Fruit fly (Drosophila melanogaster) whole organism, embryonic: ENCODE results near the gene Ddc.

ENCODE experiments used
- Aef1 ChIP-seq: fragments of 200-800 bp; sonication (Bioruptor generic); IDR thresholded peaks from 3 replicates; pipeline ENCODE4 v1.3.6; 2022; ENCODE audit warnings: missing biosample characterization, missing genetic modification characterization
- Atf-2 ChIP-seq: fragments of 200-800 bp; sonication (Bioruptor generic); optimal IDR thresholded peaks from 2 replicates; lab custom pipeline; 2016; ENCODE audit warnings: missing biosample characterization, missing genetic modification characterization
- BtbVII ChIP-seq: fragments of 200-800 bp; sonication (Bioruptor generic); optimal IDR thresholded peaks from 3 replicates; lab custom pipeline; 2017; ENCODE audit warnings: missing biosample characterization, mild to moderate bottlenecking, missing genetic modification characterization
- CG10209 ChIP-seq: fragments of 200-800 bp; sonication (Bioruptor generic); optimal IDR thresholded peaks from 3 replicates; lab custom pipeline; 2017; ENCODE audit warnings: missing biosample characterization, mild to moderate bottlenecking, missing genetic modification characterization, missing genetic modification reagents
- CG11093 ChIP-seq: fragments of 200-800 bp; sonication (Bioruptor generic); IDR thresholded peaks from 3 replicates; pipeline ENCODE4 v1.3.6; 2022; ENCODE audit warnings: missing biosample characterization, missing genetic modification characterization
- CG14050 ChIP-seq: fragments of 200-800 bp; sonication (Bioruptor generic); IDR thresholded peaks from 3 replicates; pipeline ENCODE4 v1.3.6; 2022; ENCODE audit warnings: missing biosample characterization, missing genetic modification characterization
- CG17829 ChIP-seq: fragments of 200-800 bp; optimal IDR thresholded peaks from 2 replicates; lab custom pipeline; 2019; ENCODE audit warnings: missing biosample characterization, mild to moderate bottlenecking, missing genetic modification characterization, moderate library complexity
- CG1792 ChIP-seq: fragments of 200-800 bp; sonication (Bioruptor generic); optimal IDR thresholded peaks from 2 replicates; lab custom pipeline; 2016; ENCODE audit warnings: missing biosample characterization, missing genetic modification characterization
- CG31365 ChIP-seq: fragments of 200-800 bp; sonication (Bioruptor generic); optimal IDR thresholded peaks from 2 replicates; lab custom pipeline; 2018; ENCODE audit warnings: missing biosample characterization, mild to moderate bottlenecking, missing genetic modification characterization
- CG3163 ChIP-seq: fragments of 200-800 bp; sonication (Bioruptor generic); optimal IDR thresholded peaks from 3 replicates; lab custom pipeline; 2016; ENCODE audit warnings: missing biosample characterization, missing genetic modification characterization
- CG32532 ChIP-seq: fragments of 200-800 bp; sonication (Bioruptor generic); IDR thresholded peaks from 2 replicates; pipeline ENCODE4 v1.3.6; 2022; ENCODE audit warnings: missing biosample characterization, missing genetic modification characterization
- CG3838 ChIP-seq: fragments of 200-800 bp; sonication (Bioruptor generic); optimal IDR thresholded peaks from 3 replicates; lab custom pipeline; 2016; ENCODE audit warnings: missing biosample characterization, missing genetic modification characterization
- CG3847 ChIP-seq: fragments of 200-800 bp; sonication (Bioruptor generic); IDR thresholded peaks from 2 replicates; pipeline ENCODE4 v1.3.6; 2022; ENCODE audit warnings: missing biosample characterization, missing genetic modification characterization
- CG7372 ChIP-seq: fragments of 200-800 bp; sonication (Bioruptor generic); IDR thresholded peaks from 2 replicates; pipeline ENCODE4 v1.3.6; 2022; ENCODE audit warnings: missing biosample characterization, missing genetic modification characterization
- CG8290 ChIP-seq, 3 experiments: fragments of 200-800 bp; sonication (Bioruptor generic); optimal IDR thresholded peaks; 2 replicates each; lab custom pipeline; 2016 to 2019; ENCODE audit warnings: missing biosample characterization in 3 of 3, missing genetic modification characterization in 3 of 3, mild to moderate bottlenecking in 2 of 3, moderate library complexity in 1 of 3
- CG8388 ChIP-seq: fragments of 200-800 bp; sonication (Bioruptor generic); optimal IDR thresholded peaks from 2 replicates; lab custom pipeline; 2019; ENCODE audit warnings: missing biosample characterization, mild to moderate bottlenecking, missing genetic modification characterization, moderate library complexity
- CG9932 ChIP-seq: fragments of 200-800 bp; sonication (Bioruptor generic); IDR thresholded peaks from 2 replicates; pipeline ENCODE4 v1.3.6; 2022; ENCODE audit warnings: missing biosample characterization, missing genetic modification characterization
- D19B ChIP-seq: fragments of 200-800 bp; sonication (Bioruptor generic); optimal IDR thresholded peaks from 2 replicates; lab custom pipeline; 2017; ENCODE audit warnings: missing biosample characterization, mild to moderate bottlenecking, missing genetic modification characterization
- Dip2 ChIP-seq: fragments of 200-800 bp; sonication (Bioruptor generic); IDR thresholded peaks from 2 replicates; pipeline ENCODE4 v1.3.6; 2022; ENCODE audit warnings: missing biosample characterization, missing genetic modification characterization
- E2f2 ChIP-seq: fragments of 200-800 bp; sonication (Bioruptor generic); IDR thresholded peaks from 2 replicates; pipeline ENCODE4 v1.3.6; 2022; ENCODE audit warnings: missing biosample characterization, missing genetic modification characterization
- Ets65A ChIP-seq: fragments of 200-800 bp; sonication (Bioruptor generic); peaks from one replicate; lab custom pipeline; 2016; ENCODE audit warnings: missing biosample characterization, missing genetic modification characterization
- Gsc ChIP-seq: fragments of 200-800 bp; sonication (Bioruptor generic); IDR thresholded peaks from 2 replicates; pipeline ENCODE4 v1.3.6; 2022; ENCODE audit warnings: missing biosample characterization, missing genetic modification characterization
- H15 ChIP-seq: fragments of 200-800 bp; sonication (Bioruptor generic); IDR thresholded peaks from 3 replicates; pipeline ENCODE4 v1.3.6; 2022; ENCODE audit warnings: missing biosample characterization, missing genetic modification characterization
- NC2α ChIP-seq: fragments of 200-800 bp; sonication (Bioruptor generic); optimal IDR thresholded peaks from 2 replicates; lab custom pipeline; 2016; ENCODE audit warnings: missing biosample characterization, missing genetic modification characterization
- Neu2 ChIP-seq: fragments of 200-800 bp; sonication (Bioruptor generic); optimal IDR thresholded peaks from 3 replicates; lab custom pipeline; 2016; ENCODE audit warnings: missing biosample characterization, missing genetic modification characterization, borderline replicate concordance
- ac ChIP-seq: fragments of 200-800 bp; sonication (Bioruptor generic); optimal IDR thresholded peaks from 3 replicates; lab custom pipeline; 2017; ENCODE audit warnings: missing biosample characterization, mild to moderate bottlenecking, missing genetic modification characterization
- al ChIP-seq: fragments of 200-800 bp; sonication (Bioruptor generic); IDR thresholded peaks from 2 replicates; pipeline ENCODE4 v1.3.6; 2022; ENCODE audit warnings: missing biosample characterization, missing genetic modification characterization
- bab2 ChIP-seq: fragments of 200-800 bp; sonication (Bioruptor generic); optimal IDR thresholded peaks from 2 replicates; lab custom pipeline; 2016; ENCODE audit warnings: missing biosample characterization, missing genetic modification characterization
- crc ChIP-seq: fragments of 200-800 bp; sonication (Bioruptor generic); optimal IDR thresholded peaks from 2 replicates; lab custom pipeline; 2016; ENCODE audit warnings: missing biosample characterization, missing genetic modification characterization
- dpn ChIP-seq, 2 experiments: fragments of 200-800 bp; sonication (Bioruptor generic); optimal IDR thresholded peaks; 3 replicates each; lab custom pipeline; 2016; ENCODE audit warnings: missing biosample characterization in 2 of 2, missing genetic modification characterization in 2 of 2
- fd102C ChIP-seq: fragments of 200-800 bp; sonication (Bioruptor generic); optimal IDR thresholded peaks from 2 replicates; lab custom pipeline; 2018; ENCODE audit warnings: missing biosample characterization, mild to moderate bottlenecking, missing genetic modification characterization, moderate library complexity
- ftz-f1 ChIP-seq: fragments of 200-800 bp; sonication (Bioruptor generic); optimal IDR thresholded peaks from 2 replicates; lab custom pipeline; 2016; ENCODE audit warnings: missing biosample characterization, missing genetic modification characterization
- gcm2 ChIP-seq: fragments of 200-800 bp; sonication (Bioruptor generic); optimal IDR thresholded peaks from 2 replicates; lab custom pipeline; 2016; ENCODE audit warnings: missing biosample characterization, missing genetic modification characterization
- lmd ChIP-seq: fragments of 200-800 bp; sonication (Bioruptor generic); IDR thresholded peaks from 2 replicates; pipeline ENCODE4 v1.3.6; 2022; ENCODE audit warnings: missing biosample characterization, missing genetic modification characterization
- luna ChIP-seq: fragments of 200-800 bp; sonication (Bioruptor generic); optimal IDR thresholded peaks from 2 replicates; lab custom pipeline; 2016; ENCODE audit warnings: missing biosample characterization, missing genetic modification characterization
- maf-S ChIP-seq: fragments of 200-800 bp; sonication (Bioruptor generic); optimal IDR thresholded peaks from 2 replicates; lab custom pipeline; 2016; ENCODE audit warnings: missing biosample characterization, missing genetic modification characterization
- mam ChIP-seq: fragments of 200-800 bp; sonication (Bioruptor generic); optimal IDR thresholded peaks from 3 replicates; lab custom pipeline; 2016; ENCODE audit warnings: missing biosample characterization, missing genetic modification characterization
- oc ChIP-seq: fragments of 200-800 bp; sonication (Bioruptor generic); optimal IDR thresholded peaks from 2 replicates; lab custom pipeline; 2018; ENCODE audit warnings: missing biosample characterization, mild to moderate bottlenecking, missing genetic modification characterization, moderate library complexity
- pan ChIP-seq, 4 experiments: fragments of >200 bp in 3 of 4; fragments of 200-800 bp in 1 of 4; sonication (Bioruptor generic) in 1 of 4; optimal IDR thresholded peaks in 3 of 4; IDR thresholded peaks in 1 of 4; 2 replicates each; pipeline versions ENCODE4 v1.3.6 to Lab custom; 2017 to 2022; ENCODE audit warnings: missing biosample characterization in 2 of 4, missing genetic modification characterization in 2 of 4, mixed read lengths in 1 of 4
- prd ChIP-seq, 3 experiments: fragments of >200 bp in 2 of 3; fragments of 200-800 bp in 1 of 3; sonication (Bioruptor generic) in 1 of 3; optimal IDR thresholded peaks in 2 of 3; IDR thresholded peaks in 1 of 3; 2 replicates in 2 of 3; 3 replicates in 1 of 3; pipeline versions ENCODE4 v1.3.6 to Lab custom; 2017 to 2022; ENCODE audit warnings: missing biosample characterization in 1 of 3, missing genetic modification characterization in 1 of 3
- rib ChIP-seq: fragments of 200-800 bp; sonication (Bioruptor generic); IDR thresholded peaks from 2 replicates; pipeline ENCODE4 v1.3.6; 2022; ENCODE audit warnings: missing biosample characterization, missing genetic modification characterization
- salm ChIP-seq: fragments of 200-800 bp; sonication (Bioruptor generic); optimal IDR thresholded peaks from 2 replicates; lab custom pipeline; 2018; ENCODE audit warnings: missing biosample characterization, mild to moderate bottlenecking, missing genetic modification characterization
- shn ChIP-seq: fragments of 200-800 bp; sonication (Bioruptor generic); optimal IDR thresholded peaks from 3 replicates; lab custom pipeline; 2016; ENCODE audit warnings: missing biosample characterization, missing genetic modification characterization
- tna ChIP-seq: fragments of 200-800 bp; sonication (Bioruptor generic); IDR thresholded peaks from 2 replicates; pipeline ENCODE4 v1.3.6; 2022; ENCODE audit warnings: missing biosample characterization, missing genetic modification characterization; ENCODE audit not compliant: partially characterized antibody
- toy ChIP-seq: fragments of 200-800 bp; sonication (Bioruptor generic); IDR thresholded peaks from 2 replicates; pipeline ENCODE4 v1.3.6; 2022; ENCODE audit warnings: missing biosample characterization, missing genetic modification characterization
- trh ChIP-seq: fragments of 200-800 bp; sonication (Bioruptor generic); optimal IDR thresholded peaks from 2 replicates; lab custom pipeline; 2016; ENCODE audit warnings: missing biosample characterization, missing genetic modification characterization
- unpg ChIP-seq: fragments of 200-800 bp; sonication (Bioruptor generic); optimal IDR thresholded peaks from 3 replicates; lab custom pipeline; 2018; ENCODE audit warnings: missing biosample characterization, mild to moderate bottlenecking, missing genetic modification characterization, moderate library complexity
- vvl ChIP-seq: fragments of 200-800 bp; sonication (Bioruptor generic); IDR thresholded peaks from 2 replicates; pipeline ENCODE4 v1.3.6; 2022; ENCODE audit warnings: missing biosample characterization, missing genetic modification characterization
- wdn ChIP-seq: fragments of 200-800 bp; sonication (Bioruptor generic); IDR thresholded peaks from 2 replicates; pipeline ENCODE4 v1.3.6; 2022; ENCODE audit warnings: missing biosample characterization, missing genetic modification characterization
- wor ChIP-seq: fragments of 200-800 bp; sonication (Bioruptor generic); IDR thresholded peaks from 2 replicates; pipeline ENCODE4 v1.3.6; 2022; ENCODE audit warnings: missing biosample characterization, missing genetic modification characterization

The Ddc gene

DNA sequence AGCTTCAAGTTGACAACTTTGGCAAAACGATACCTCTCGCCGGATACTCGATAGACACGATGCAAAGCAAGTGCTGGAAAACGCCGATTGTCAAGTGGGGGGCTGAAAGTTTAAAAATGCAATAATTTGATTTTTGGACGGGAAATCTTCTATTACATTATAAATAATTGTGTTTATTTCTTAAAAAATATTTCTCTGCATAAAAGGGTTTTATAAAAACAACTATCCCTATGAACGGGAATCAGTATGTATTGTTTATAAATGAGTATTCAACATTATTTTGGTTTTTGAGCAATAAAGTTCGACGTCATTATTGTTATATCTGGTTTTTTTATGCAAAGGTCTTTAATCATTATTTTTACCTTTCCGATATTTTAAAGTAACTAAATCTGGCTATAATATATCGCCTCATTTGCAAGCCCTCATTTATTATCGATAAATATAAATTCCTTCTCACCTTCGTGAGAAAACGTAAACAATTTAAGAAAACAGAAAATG lies 11.8 kb upstream of the Ddc start, which contains the start of the genes AsnRS and DCTN6-p27 (continued):
- peak; percentile 70 for TF ChIP-seq CG17829
- peak; percentile 53 for TF ChIP-seq BtbVII (GFP tag; lab: Kevin White, UChicago)
- peak; percentile 2 for TF ChIP-seq fd102C (GFP tag; lab: Kevin White, UChicago)
- TF ChIP-seq salm: peak; percentile 10
- peak; percentile 14 for TF ChIP-seq CG31365 (tag; lab: Kevin White, UChicago)
- TF ChIP-seq NC2α (GFP tag; lab: Kevin White, UChicago): peak; percentile 12
- TF ChIP-seq luna: no peak
- TF ChIP-seq rib (GFP tag; lab: Robert Waterston, UW): no peak
- no peak for TF ChIP-seq CG3163 (GFP tag; lab: Kevin White, UChicago)
- TF ChIP-seq prd (optimal IDR thresholded peaks at IDR 0.05; lab: Kevin White, UChicago): no peak
- peak; percentile 66 for TF ChIP-seq prd (GFP tag; IDR thresholded peaks at IDR 0.05; lab: Robert Waterston, UW)
- no peak for TF ChIP-seq Dip2
- peak; percentile 31; the same call in 2 of the 3 replicates for TF ChIP-seq CG14050 (GFP tag; lab: Robert Waterston, UW)
- peak; percentile 54 for TF ChIP-seq gcm2 (GFP tag; lab: Kevin White, UChicago)
- peak; percentile 63 for TF ChIP-seq CG3847 (GFP tag; lab: Robert Waterston, UW)
- TF ChIP-seq ac (GFP tag; lab: Kevin White, UChicago): peak; percentile 39
- peak; percentile 39 for TF ChIP-seq bab2
- peak; percentile 58 for TF ChIP-seq CG10209 (GFP tag; lab: Kevin White, UChicago)
- TF ChIP-seq CG11093 (GFP tag; lab: Robert Waterston, UW): 0 out of 3 replicates have a peak, but pooled peaks have one; percentile 39
- TF ChIP-seq CG8290 (GFP tag; optimal IDR thresholded peaks at IDR 0.05; lab: Kevin White, UChicago): peak; percentile 16
- peak in 1 of 2 experiments; percentile 37 for TF ChIP-seq CG8290 (tag; optimal IDR thresholded peaks at IDR 0.05; lab: Kevin White, UChicago)
- TF ChIP-seq shn (GFP tag; lab: Kevin White, UChicago): peak; percentile 22
- TF ChIP-seq wor (GFP tag; lab: Robert Waterston, UW): peak; percentile 43; the same call in 1 of the 2 replicates
- TF ChIP-seq maf-S (GFP tag; lab: Kevin White, UChicago): peak; percentile 57
- peak; percentile 33; the same call in 1 of the 2 replicates for TF ChIP-seq al (GFP tag; lab: Robert Waterston, UW)
- TF ChIP-seq CG7372 (GFP tag; lab: Robert Waterston, UW): no peak
- TF ChIP-seq Aef1 (GFP tag; lab: Robert Waterston, UW): peak; percentile 28; the same call in 2 of the 3 replicates
- no peak for TF ChIP-seq Neu2
- TF ChIP-seq CG8388 (GFP tag; lab: Kevin White, UChicago): peak; percentile 53
- 0 out of 2 replicates have a peak, but pooled peaks have one; percentile 19 for TF ChIP-seq wdn
- TF ChIP-seq pan (optimal IDR thresholded peaks at IDR 0.05; lab: Kevin White, UChicago): no peak
- peak in 1 of 2 experiments; percentile 76 for TF ChIP-seq pan (GFP tag; optimal IDR thresholded peaks at IDR 0.05 in 1 of 2, IDR thresholded peaks at IDR 0.05 in 1 of 2)
- TF ChIP-seq CG1792: no peak
- peak; percentile 84 for TF ChIP-seq vvl
- TF ChIP-seq Gsc (GFP tag; lab: Robert Waterston, UW): no peak
- peak; percentile 70 to 72 for TF ChIP-seq dpn (GFP tag; optimal IDR thresholded peaks at IDR 0.05; lab: Kevin White, UChicago)
- TF ChIP-seq tna (GFP tag; lab: Robert Waterston, UW): no peak; the same call in 1 of the 2 replicates
- TF ChIP-seq toy (GFP tag; lab: Robert Waterston, UW): no peak
- peak; percentile 66 for TF ChIP-seq unpg (GFP tag; lab: Kevin White, UChicago)
- TF ChIP-seq Ets65A: peak; percentile 81
- no peak for TF ChIP-seq ftz-f1 (GFP tag; lab: Kevin White, UChicago)
- peak; percentile 65 for TF ChIP-seq lmd (GFP tag; lab: Robert Waterston, UW)
- peak; percentile 82 for TF ChIP-seq CG9932 (GFP tag; lab: Robert Waterston, UW)
- peak; percentile 37 for TF ChIP-seq Atf-2 (GFP tag; lab: Kevin White, UChicago)
- TF ChIP-seq D19B (GFP tag; lab: Kevin White, UChicago): peak; percentile 16
- 0 out of 3 replicates have a peak, but pooled peaks have one; percentile 47 for TF ChIP-seq H15
- TF ChIP-seq trh (GFP tag; lab: Kevin White, UChicago): peak; percentile 40
- no peak for TF ChIP-seq CG3838 (GFP tag; lab: Kevin White, UChicago)
- TF ChIP-seq CG32532 (GFP tag; lab: Robert Waterston, UW): peak; percentile 80
- peak; percentile 10 for TF ChIP-seq crc (GFP tag; lab: Kevin White, UChicago)
- TF ChIP-seq mam (GFP tag; lab: Kevin White, UChicago): peak; percentile 77
- peak; percentile 66 for TF ChIP-seq E2f2 (GFP tag; lab: Robert Waterston, UW)
- no peak for TF ChIP-seq oc (tag; lab: Kevin White, UChicago)
